Fruit fly (Drosophila melanogaster): ENCODE data around the gene Ctl2.
A peak's percentile ranks its signal among the peaks of the same experiment; 100 is the strongest.

The Ctl2 gene

DNA sequence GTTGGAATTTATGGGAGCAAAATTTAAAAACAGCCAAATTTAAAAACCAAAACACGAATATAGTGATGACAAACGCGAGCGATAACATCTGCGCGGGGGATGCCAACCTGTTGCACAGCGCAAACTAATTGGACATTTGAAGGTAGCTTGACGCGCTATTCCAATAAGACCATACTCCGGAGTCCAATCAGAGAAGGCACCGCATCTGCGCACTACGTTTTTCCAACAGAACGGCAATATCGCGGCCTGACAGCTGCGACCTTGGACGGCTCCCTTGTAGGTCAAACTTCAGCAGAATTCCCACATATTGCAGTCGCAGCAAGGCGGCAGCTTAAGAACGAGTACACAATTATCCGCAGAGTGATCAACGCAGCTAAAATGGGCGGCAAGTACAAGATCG is 24.9 kb downstream of the Ctl2 start, which contains the start of the genes CG11882 and Pglym78 (continued):
- TF ChIP-seq Dbx (GFP tag; IDR thresholded peaks at IDR 0.05) = peak; percentile 66; the same call in 2 of the 3 replicates
- TF ChIP-seq Atf3 (GFP tag; optimal IDR thresholded peaks at IDR 0.05) = no peak
- peak; percentile 25 for TF ChIP-seq CG18764 (GFP tag; optimal IDR thresholded peaks at IDR 0.05)
- TF ChIP-seq da (GFP tag; optimal IDR thresholded peaks at IDR 0.05) = peak; percentile 79
- peak; percentile 37 for TF ChIP-seq Nf-YC (tag; optimal IDR thresholded peaks at IDR 0.05)
- no peak for TF ChIP-seq Sox102F (GFP tag; optimal IDR thresholded peaks at IDR 0.05)
- TF ChIP-seq nmo (GFP tag; optimal IDR thresholded peaks at IDR 0.05) = peak; percentile 59
- peak; percentile 58 for TF ChIP-seq Scr (GFP tag; IDR thresholded peaks at IDR 0.05; ENCODE audit: partially characterized antibody)
- no peak for TF ChIP-seq br (optimal IDR thresholded peaks at IDR 0.05)
- peak; percentile 15; the same call in 1 of the 2 replicates for TF ChIP-seq sens-2 (GFP tag; IDR thresholded peaks at IDR 0.05)
- TF ChIP-seq ro (GFP tag; IDR thresholded peaks at IDR 0.05) = no peak
- TF ChIP-seq CG3163 (GFP tag; optimal IDR thresholded peaks at IDR 0.05) = peak; percentile 50
- TF ChIP-seq Fer3 (tag; optimal IDR thresholded peaks at IDR 0.05) = peak; percentile 18
- no peak for TF ChIP-seq ranshi (GFP tag; IDR thresholded peaks at IDR 0.05)
- TF ChIP-seq CG12744 (GFP tag; optimal IDR thresholded peaks at IDR 0.05) = peak; percentile 23
- TF ChIP-seq CG8944 (GFP tag; optimal IDR thresholded peaks at IDR 0.05) = no peak
- TF ChIP-seq Nf-YB (GFP tag; optimal IDR thresholded peaks at IDR 0.05) = peak; percentile 40
- TF ChIP-seq Hmx (GFP tag; optimal IDR thresholded peaks at IDR 0.05) = no peak
- TF ChIP-seq Pdp1 (GFP tag; optimal IDR thresholded peaks at IDR 0.05) = peak; percentile 40 to 60
- TF ChIP-seq CG32532 (GFP tag; IDR thresholded peaks at IDR 0.05) = peak; percentile 72
- no peak for TF ChIP-seq CG6654 (GFP tag; optimal IDR thresholded peaks at IDR 0.05)
- no peak for TF ChIP-seq CG12071 (GFP tag; optimal IDR thresholded peaks at IDR 0.05)
- 0 out of 2 replicates have a peak, but pooled peaks have one; percentile 14 for TF ChIP-seq CG1024 (GFP tag; IDR thresholded peaks at IDR 0.05)
- TF ChIP-seq NFAT (GFP tag; IDR thresholded peaks at IDR 0.05) = peak; percentile 56; the same call in 1 of the 2 replicates
- TF ChIP-seq CG11398 (GFP tag; optimal IDR thresholded peaks at IDR 0.05) = no peak
- TF ChIP-seq mam (GFP tag; optimal IDR thresholded peaks at IDR 0.05) = peak; percentile 72
- peak; percentile 80 for TF ChIP-seq HmgD (GFP tag; optimal IDR thresholded peaks at IDR 0.05)
- no peak for TF ChIP-seq Abd-B (GFP tag; optimal IDR thresholded peaks at IDR 0.05)
- TF ChIP-seq CG1647 (GFP tag; optimal IDR thresholded peaks at IDR 0.05) = peak; percentile 36
- TF ChIP-seq CG2199 (GFP tag; IDR thresholded peaks at IDR 0.05) = 0 out of 3 replicates have a peak, but pooled peaks have one; percentile 51
- no peak for TF ChIP-seq CG3726 (GFP tag; IDR thresholded peaks at IDR 0.05)
- no peak for TF ChIP-seq CG31224 (GFP tag; IDR thresholded peaks at IDR 0.05)
- TF ChIP-seq HLH3B (GFP tag; IDR thresholded peaks at IDR 0.05) = no peak
- no peak for TF ChIP-seq cad (GFP tag; optimal IDR thresholded peaks at IDR 0.05)
- peak; percentile 45 for TF ChIP-seq tin (GFP tag; optimal IDR thresholded peaks at IDR 0.05)
- no peak for TF ChIP-seq sqz (GFP tag; optimal IDR thresholded peaks at IDR 0.05)
- peak; percentile 51 for TF ChIP-seq ara (GFP tag; IDR thresholded peaks at IDR 0.05)
- TF ChIP-seq CG9437 (GFP tag; optimal IDR thresholded peaks at IDR 0.05) = no peak
- peak; percentile 52 for TF ChIP-seq Xbp1 (GFP tag; optimal IDR thresholded peaks at IDR 0.05)
- no peak for TF ChIP-seq Oaz (GFP tag; IDR thresholded peaks at IDR 0.05)
- TF ChIP-seq CG13894 (tag; optimal IDR thresholded peaks at IDR 0.05) = peak; percentile 74
- no peak for TF ChIP-seq CG13296 (GFP tag; optimal IDR thresholded peaks at IDR 0.05)
- TF ChIP-seq zf30C (GFP tag; optimal IDR thresholded peaks at IDR 0.05) = no peak
- TF ChIP-seq CG34224 (GFP tag; IDR thresholded peaks at IDR 0.05; ENCODE audit: partially characterized antibody) = peak; percentile 72
- TF ChIP-seq p53 (GFP tag; optimal IDR thresholded peaks at IDR 0.05) = peak; percentile 41
